Worm (Caenorhabditis elegans) whole organism, L4/young adult: ENCODE measurements around the gene ptrn-1.

Source experiments
- W03F9.2 ChIP-seq: fragments of 150-350 bp; optimal IDR thresholded peaks from 2 replicates; lab custom pipeline; 2014; ENCODE audit warnings: missing biosample characterization, missing genetic modification characterization
- dao-5 ChIP-seq: sonication (generic microtip); optimal IDR thresholded peaks from 2 replicates; lab custom pipeline; 2016; ENCODE audit warnings: missing genotype, missing genetic modification characterization, moderate library complexity, missing compliant biosample characterization
- him-1 ChIP-seq: sonication (generic microtip); optimal IDR thresholded peaks from 2 replicates; lab custom pipeline; 2016; ENCODE audit warnings: missing genotype, missing genetic modification reagents, missing genetic modification characterization, missing compliant biosample characterization

The ptrn-1 gene

DNA sequence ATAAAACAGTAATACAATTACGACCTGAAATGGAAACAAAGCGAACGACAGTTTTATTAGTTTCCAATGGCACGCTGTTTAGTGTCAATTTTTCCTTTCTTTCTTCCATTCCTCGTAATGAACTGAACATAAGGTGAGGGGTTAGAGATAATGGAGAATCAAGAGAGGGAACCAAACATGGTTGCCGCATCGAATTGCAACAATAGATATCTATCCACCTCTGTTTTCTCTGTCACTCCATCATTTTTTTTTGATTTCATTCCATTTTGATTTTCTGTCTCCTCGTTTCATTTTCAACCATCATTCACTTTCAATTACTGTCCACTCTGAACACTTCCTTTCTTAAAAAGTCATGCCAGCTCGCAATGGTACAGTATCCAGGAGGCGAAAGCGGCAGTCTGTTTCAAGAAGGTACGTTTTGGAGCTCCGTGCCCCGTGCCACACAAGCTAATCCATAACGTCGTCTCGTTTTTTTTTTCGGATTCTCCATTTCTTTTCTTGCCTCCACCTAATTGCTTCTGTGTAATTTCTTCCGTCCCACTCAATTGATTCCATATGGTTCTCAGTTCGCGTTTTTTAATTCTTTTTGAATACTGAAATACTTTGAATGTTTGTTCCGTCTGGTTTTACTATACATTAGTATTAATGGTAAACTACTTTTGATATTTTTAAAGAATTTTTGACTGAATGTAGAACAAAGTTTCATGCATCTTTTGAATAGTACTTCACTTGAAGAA, 34.7 kb downstream of the ptrn-1 start:
- TF ChIP-seq dao-5 (tag; lab: Kevin White, UChicago) (no peak), W03F9.2 (tag; lab: Kevin White, UChicago) (no peak), him-1 (no peak)

DNA sequence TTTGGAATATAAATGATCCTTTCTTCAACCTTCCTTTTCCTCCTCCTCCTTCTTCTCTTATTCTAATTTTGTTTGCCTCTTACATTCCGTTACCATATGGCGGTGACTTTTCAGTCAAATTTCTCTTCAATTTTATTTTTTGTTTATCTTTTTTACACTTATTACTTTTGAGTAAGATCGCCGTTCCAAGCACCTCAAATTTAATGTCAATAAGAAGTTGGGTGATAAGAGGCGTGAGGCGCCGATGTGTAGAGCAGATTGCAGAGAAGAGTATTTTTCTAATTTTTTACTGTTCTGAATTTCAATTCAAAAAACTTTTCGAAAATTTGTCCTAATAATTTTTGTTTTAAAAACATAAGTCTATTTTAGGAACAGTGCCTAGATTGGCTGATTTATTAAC, 35.6 kb downstream of the ptrn-1 start:
- TF ChIP-seq him-1 (no peak), W03F9.2 (tag; lab: Kevin White, UChicago) (no peak), dao-5 (tag; lab: Kevin White, UChicago) (no peak)

DNA sequence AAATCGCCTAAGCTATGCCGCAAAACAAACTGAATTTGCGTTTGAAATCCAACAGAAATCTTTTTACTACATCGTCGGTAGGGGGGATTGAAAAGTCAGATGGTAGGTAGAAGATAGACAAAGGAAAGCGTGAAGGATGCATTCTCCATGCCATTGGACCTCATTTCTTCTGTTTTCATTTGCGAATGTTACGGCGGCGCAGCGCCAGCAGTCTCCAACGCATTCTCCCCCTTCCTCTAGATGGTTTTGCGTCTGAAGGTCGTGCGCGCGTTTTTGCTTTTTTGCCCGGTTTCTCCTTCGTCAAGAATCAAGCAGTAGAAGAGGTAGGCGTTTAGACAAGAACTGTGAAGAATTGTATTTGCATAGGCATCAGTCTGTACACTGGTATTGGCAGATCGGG, 36.5 kb downstream of the ptrn-1 start:
- TF ChIP-seq W03F9.2 (tag; lab: Kevin White, UChicago) = no peak
- no peak for TF ChIP-seq him-1
- TF ChIP-seq dao-5 (tag; lab: Kevin White, UChicago) = no peak

- no peak for TF ChIP-seq dao-5 (tag; lab: Kevin White, UChicago)
- no peak for TF ChIP-seq W03F9.2 (tag; lab: Kevin White, UChicago)
- no peak for TF ChIP-seq him-1
Observed at ce11 chrX:16991437-16991836, 38.6 kb downstream of the ptrn-1 start.

DNA sequence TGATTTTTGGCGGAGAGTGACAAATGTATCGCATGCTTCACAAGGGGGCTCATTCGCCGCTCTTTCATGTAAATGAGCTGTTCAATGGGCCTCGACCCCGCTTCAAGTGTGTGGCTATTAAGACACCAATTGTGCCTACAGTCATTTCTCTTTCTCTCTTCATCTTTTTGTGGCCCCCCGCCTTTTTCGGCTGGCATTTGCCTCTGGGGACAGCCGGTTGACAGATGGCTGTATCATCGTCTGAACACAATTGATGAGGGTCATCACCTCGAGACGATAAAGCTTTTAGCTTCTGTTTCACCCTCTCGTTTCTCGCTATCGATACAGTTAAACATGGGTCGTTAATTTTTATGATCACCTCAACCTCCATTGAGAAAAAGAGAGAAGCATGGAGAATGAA, 41.7 kb downstream of the ptrn-1 start:
- TF ChIP-seq him-1 (no peak), W03F9.2 (tag; lab: Kevin White, UChicago) (no peak), dao-5 (tag; lab: Kevin White, UChicago) (no peak)

- TF ChIP-seq dao-5 (tag; lab: Kevin White, UChicago) (no peak), W03F9.2 (tag; lab: Kevin White, UChicago) (no peak), him-1 (no peak)
Observed at ce11 chrX:16978308-16978707, 51.7 kb downstream of the ptrn-1 start, which contains the start of gene mbl-1. mbl-1 (plus strand) TSS chrX:16978608.

DNA sequence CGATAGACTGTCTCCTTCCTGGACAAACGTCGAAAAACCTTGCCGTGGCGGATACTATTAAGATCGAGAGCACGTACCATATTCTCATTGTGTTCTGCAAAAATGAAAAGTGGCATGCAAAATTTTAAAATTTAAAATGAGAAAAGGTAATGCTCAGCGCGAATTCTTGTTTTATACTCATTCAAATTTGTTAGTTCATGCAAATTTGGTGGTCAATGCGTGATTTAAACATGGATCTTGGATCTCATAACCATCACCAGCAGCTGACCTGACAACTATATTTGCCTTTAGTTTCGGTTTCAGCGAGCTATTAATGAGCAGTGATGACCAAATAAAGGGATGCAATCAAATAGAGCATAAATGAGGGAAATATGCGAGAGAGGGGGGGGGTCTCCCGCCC, 54.0 kb downstream of the ptrn-1 start, which contains the start of gene F52G3.5:
TSS of gene F52G3.5 (minus strand) at position 101 of the 400 bp plus-strand sequence.
- TF ChIP-seq W03F9.2 (tag; lab: Kevin White, UChicago) = no peak
- no peak for TF ChIP-seq dao-5 (tag; lab: Kevin White, UChicago)
- no peak for TF ChIP-seq him-1
